Fruit fly (Drosophila melanogaster) whole organism, embryonic: ENCODE measurements around the gene dome.
A peak's percentile ranks its signal among the peaks of the same experiment; 100 is the strongest.

Source experiments
- Aef1 ChIP-seq: fragments of 200-800 bp; sonication (Bioruptor generic); IDR thresholded peaks from 3 replicates; pipeline ENCODE4 v1.3.6; 2022; ENCODE audit warnings: missing biosample characterization, missing genetic modification characterization
- BEAF-32 ChIP-seq: fragments of 200-800 bp; sonication (Bioruptor generic); optimal IDR thresholded peaks from 3 replicates; lab custom pipeline; 2017; ENCODE audit warnings: missing biosample characterization, missing genetic modification characterization, mild to moderate bottlenecking, moderate library complexity, missing genetic modification reagents
- CG10979 ChIP-seq: fragments of 200-800 bp; sonication (Bioruptor generic); optimal IDR thresholded peaks from 2 replicates; lab custom pipeline; 2018; ENCODE audit warnings: missing biosample characterization, mild to moderate bottlenecking, missing genetic modification characterization, moderate library complexity
- CG12219 ChIP-seq: fragments of 200-800 bp; sonication (Bioruptor generic); optimal IDR thresholded peaks from 3 replicates; lab custom pipeline; 2018; ENCODE audit warnings: missing biosample characterization, mild to moderate bottlenecking, missing genetic modification characterization
- CG14050 ChIP-seq: fragments of 200-800 bp; sonication (Bioruptor generic); IDR thresholded peaks from 3 replicates; pipeline ENCODE4 v1.3.6; 2022; ENCODE audit warnings: missing biosample characterization, missing genetic modification characterization
- CG15696 ChIP-seq: fragments of 200-800 bp; sonication (Bioruptor generic); optimal IDR thresholded peaks from 2 replicates; lab custom pipeline; 2019; ENCODE audit warnings: missing biosample characterization, mild to moderate bottlenecking, missing genetic modification characterization, moderate library complexity
- CG1603 ChIP-seq: fragments of 200-800 bp; sonication (Bioruptor generic); optimal IDR thresholded peaks from 2 replicates; lab custom pipeline; 2019; ENCODE audit warnings: missing biosample characterization, mild to moderate bottlenecking, missing genetic modification characterization, moderate library complexity
- CG1832 ChIP-seq: fragments of 200-800 bp; sonication (Bioruptor generic); optimal IDR thresholded peaks from 2 replicates; lab custom pipeline; 2017; ENCODE audit warnings: missing biosample characterization, mild to moderate bottlenecking, missing genetic modification characterization, inconsistent platforms
- CG2120 ChIP-seq: fragments of 200-800 bp; sonication (Bioruptor generic); optimal IDR thresholded peaks from 3 replicates; lab custom pipeline; 2016; ENCODE audit warnings: missing biosample characterization, missing genetic modification characterization
- CG34422 ChIP-seq: fragments of 200-800 bp; sonication (Bioruptor generic); IDR thresholded peaks from 3 replicates; pipeline ENCODE4 v1.3.6; 2022; ENCODE audit warnings: missing biosample characterization, missing genetic modification characterization
- CG3838 ChIP-seq: fragments of 200-800 bp; sonication (Bioruptor generic); optimal IDR thresholded peaks from 3 replicates; lab custom pipeline; 2016; ENCODE audit warnings: missing biosample characterization, missing genetic modification characterization
- CG4360 ChIP-seq: fragments of 200-800 bp; sonication (Bioruptor generic); IDR thresholded peaks from 2 replicates; pipeline ENCODE4 v1.3.6; 2022; ENCODE audit warnings: missing biosample characterization, missing genetic modification characterization
- CG7357 ChIP-seq: fragments of 200-800 bp; sonication (Bioruptor generic); IDR thresholded peaks from 3 replicates; pipeline ENCODE4 v1.3.6; 2022; ENCODE audit warnings: missing biosample characterization, missing genetic modification characterization
- CG7839 ChIP-seq: fragments of 200-800 bp; sonication (Bioruptor generic); optimal IDR thresholded peaks from 3 replicates; lab custom pipeline; 2018; ENCODE audit warnings: missing biosample characterization, mild to moderate bottlenecking, missing genetic modification characterization, moderate library complexity
- CG8478 ChIP-seq: fragments of >200 bp; optimal IDR thresholded peaks from 2 replicates; lab custom pipeline; 2018
- CG9932 ChIP-seq: fragments of 200-800 bp; sonication (Bioruptor generic); IDR thresholded peaks from 2 replicates; pipeline ENCODE4 v1.3.6; 2022; ENCODE audit warnings: missing biosample characterization, missing genetic modification characterization
- Dip3 ChIP-seq: fragments of 200-800 bp; sonication (Bioruptor generic); optimal IDR thresholded peaks from 3 replicates; lab custom pipeline; 2016; ENCODE audit warnings: missing biosample characterization, missing genetic modification characterization
- Ets65A ChIP-seq: fragments of 200-800 bp; sonication (Bioruptor generic); peaks from one replicate; lab custom pipeline; 2016; ENCODE audit warnings: missing biosample characterization, missing genetic modification characterization
- Fer2 ChIP-seq: fragments of 200-800 bp; sonication (Bioruptor generic); optimal IDR thresholded peaks from 2 replicates; lab custom pipeline; 2018; ENCODE audit warnings: missing biosample characterization, mild to moderate bottlenecking, missing genetic modification characterization, moderate library complexity
- H15 ChIP-seq: fragments of 200-800 bp; sonication (Bioruptor generic); IDR thresholded peaks from 3 replicates; pipeline ENCODE4 v1.3.6; 2022; ENCODE audit warnings: missing biosample characterization, missing genetic modification characterization
- Lhr ChIP-seq: fragments of 200-800 bp; sonication (Bioruptor generic); optimal IDR thresholded peaks from 3 replicates; lab custom pipeline; 2017; ENCODE audit warnings: mild to moderate bottlenecking, missing biosample characterization, missing genetic modification reagents, missing genetic modification characterization
- Mrtf ChIP-seq: fragments of 200-800 bp; sonication (Bioruptor generic); IDR thresholded peaks from 3 replicates; pipeline ENCODE4 v1.3.6; 2022; ENCODE audit warnings: missing biosample characterization, missing genetic modification characterization
- NK7.1 ChIP-seq: fragments of 200-800 bp; sonication (Bioruptor generic); optimal IDR thresholded peaks from 3 replicates; lab custom pipeline; 2016; ENCODE audit warnings: missing biosample characterization, missing genetic modification characterization
- Usf ChIP-seq: fragments of 200-800 bp; sonication (Bioruptor generic); optimal IDR thresholded peaks from 2 replicates; lab custom pipeline; 2017; ENCODE audit warnings: missing genotype, missing biosample characterization, missing genetic modification characterization
- ac ChIP-seq: fragments of 200-800 bp; sonication (Bioruptor generic); optimal IDR thresholded peaks from 3 replicates; lab custom pipeline; 2017; ENCODE audit warnings: missing biosample characterization, mild to moderate bottlenecking, missing genetic modification characterization
- bsh ChIP-seq, 2 experiments: fragments of 200-800 bp; sonication (Bioruptor generic); optimal IDR thresholded peaks; 2 replicates each; lab custom pipeline; 2017 to 2018; ENCODE audit warnings: mild to moderate bottlenecking in 2 of 2, missing biosample characterization in 2 of 2, missing genetic modification characterization in 2 of 2, moderate library complexity in 1 of 2
- cato ChIP-seq: fragments of 200-800 bp; sonication (Bioruptor generic); optimal IDR thresholded peaks from 2 replicates; lab custom pipeline; 2016; ENCODE audit warnings: missing biosample characterization, missing genetic modification characterization, borderline replicate concordance
- dm ChIP-seq: fragments of 200-800 bp; sonication (Bioruptor generic); optimal IDR thresholded peaks from 3 replicates; lab custom pipeline; 2016; ENCODE audit warnings: missing biosample characterization, missing genetic modification characterization
- dysf ChIP-seq: fragments of 200-800 bp; sonication (Bioruptor generic); IDR thresholded peaks from 3 replicates; pipeline ENCODE4 v1.3.6; 2022; ENCODE audit warnings: missing biosample characterization, missing genetic modification characterization
- exex ChIP-seq: fragments of 200-800 bp; sonication (Bioruptor generic); optimal IDR thresholded peaks from 4 replicates; lab custom pipeline; 2018; ENCODE audit warnings: missing biosample characterization, mild to moderate bottlenecking, missing genetic modification characterization, moderate library complexity
- grau ChIP-seq: fragments of 200-800 bp; optimal IDR thresholded peaks from 3 replicates; lab custom pipeline; 2019; ENCODE audit warnings: missing biosample characterization, mild to moderate bottlenecking, missing genetic modification characterization, moderate library complexity
- hkb ChIP-seq, 2 experiments: fragments of 200-800 bp in 1 of 2; fragments of >200 bp in 1 of 2; sonication (Bioruptor generic) in 1 of 2; IDR thresholded peaks in 1 of 2; optimal IDR thresholded peaks in 1 of 2; 2 replicates each; pipeline versions ENCODE4 v1.3.6 to Lab custom; 2017 to 2022; ENCODE audit warnings: missing biosample characterization in 1 of 2, missing genetic modification characterization in 1 of 2
- hth ChIP-seq: fragments of >200 bp; optimal IDR thresholded peaks from 2 replicates; lab custom pipeline; 2017; ENCODE audit warnings: inconsistent platforms
- jing ChIP-seq: fragments of 200-800 bp; sonication (Bioruptor generic); optimal IDR thresholded peaks from 2 replicates; lab custom pipeline; 2018; ENCODE audit warnings: missing biosample characterization, mild to moderate bottlenecking, missing genetic modification characterization
- klu ChIP-seq: fragments of 200-800 bp; sonication (Bioruptor generic); IDR thresholded peaks from 2 replicates; pipeline ENCODE4 v1.3.6; 2022; ENCODE audit warnings: missing biosample characterization, missing genetic modification characterization
- lilli ChIP-seq: fragments of 200-800 bp; sonication (Bioruptor generic); optimal IDR thresholded peaks from 3 replicates; lab custom pipeline; 2016; ENCODE audit warnings: missing biosample characterization, missing genetic modification characterization
- luna ChIP-seq: fragments of 200-800 bp; sonication (Bioruptor generic); optimal IDR thresholded peaks from 2 replicates; lab custom pipeline; 2016; ENCODE audit warnings: missing biosample characterization, missing genetic modification characterization
- peb ChIP-seq: fragments of 200-800 bp; sonication (Bioruptor generic); IDR thresholded peaks from 2 replicates; pipeline ENCODE4 v1.3.6; 2022; ENCODE audit warnings: missing biosample characterization, missing genetic modification characterization
- pros ChIP-seq: fragments of 200-800 bp; sonication (Bioruptor generic); optimal IDR thresholded peaks from 3 replicates; lab custom pipeline; 2019; ENCODE audit warnings: missing biosample characterization, mild to moderate bottlenecking, missing genetic modification characterization, moderate library complexity
- psq ChIP-seq: fragments of 200-800 bp; sonication (Bioruptor generic); optimal IDR thresholded peaks from 2 replicates; lab custom pipeline; 2017; ENCODE audit warnings: missing biosample characterization, missing genetic modification characterization
- sc ChIP-seq, 3 experiments: fragments of >200 bp in 2 of 3; fragments of 200-800 bp in 1 of 3; sonication (Bioruptor generic) in 1 of 3; optimal IDR thresholded peaks; 2 replicates in 2 of 3; 3 replicates in 1 of 3; lab custom pipeline; 2017; ENCODE audit warnings: mild to moderate bottlenecking in 1 of 3, missing biosample characterization in 1 of 3, missing genetic modification characterization in 1 of 3, missing genetic modification reagents in 1 of 3
- schlank ChIP-seq: fragments of 200-800 bp; sonication (Bioruptor generic); optimal IDR thresholded peaks from 2 replicates; lab custom pipeline; 2018; ENCODE audit warnings: missing biosample characterization, mild to moderate bottlenecking, missing genetic modification characterization
- so ChIP-seq: fragments of 200-800 bp; sonication (Bioruptor generic); IDR thresholded peaks from 3 replicates; pipeline ENCODE4 v1.3.6; 2022; ENCODE audit warnings: missing biosample characterization, missing genetic modification characterization
- sob ChIP-seq: fragments of 200-800 bp; sonication (Bioruptor generic); IDR thresholded peaks from 2 replicates; pipeline ENCODE4 v1.3.6; 2022; ENCODE audit warnings: missing biosample characterization, missing genetic modification characterization
- sug ChIP-seq: fragments of 200-800 bp; optimal IDR thresholded peaks from 2 replicates; lab custom pipeline; 2019; ENCODE audit warnings: missing biosample characterization, mild to moderate bottlenecking, missing genetic modification characterization, moderate library complexity
- unc-4 ChIP-seq: fragments of 200-800 bp; sonication (Bioruptor generic); IDR thresholded peaks from 2 replicates; pipeline ENCODE4 v1.3.6; 2022; ENCODE audit warnings: missing biosample characterization, missing genetic modification characterization; ENCODE audit not compliant: partially characterized antibody
- zen ChIP-seq: fragments of 200-800 bp; sonication (Bioruptor generic); optimal IDR thresholded peaks from 3 replicates; lab custom pipeline; 2018; ENCODE audit warnings: missing biosample characterization, mild to moderate bottlenecking, missing genetic modification characterization, moderate library complexity

Gene dome

DNA sequence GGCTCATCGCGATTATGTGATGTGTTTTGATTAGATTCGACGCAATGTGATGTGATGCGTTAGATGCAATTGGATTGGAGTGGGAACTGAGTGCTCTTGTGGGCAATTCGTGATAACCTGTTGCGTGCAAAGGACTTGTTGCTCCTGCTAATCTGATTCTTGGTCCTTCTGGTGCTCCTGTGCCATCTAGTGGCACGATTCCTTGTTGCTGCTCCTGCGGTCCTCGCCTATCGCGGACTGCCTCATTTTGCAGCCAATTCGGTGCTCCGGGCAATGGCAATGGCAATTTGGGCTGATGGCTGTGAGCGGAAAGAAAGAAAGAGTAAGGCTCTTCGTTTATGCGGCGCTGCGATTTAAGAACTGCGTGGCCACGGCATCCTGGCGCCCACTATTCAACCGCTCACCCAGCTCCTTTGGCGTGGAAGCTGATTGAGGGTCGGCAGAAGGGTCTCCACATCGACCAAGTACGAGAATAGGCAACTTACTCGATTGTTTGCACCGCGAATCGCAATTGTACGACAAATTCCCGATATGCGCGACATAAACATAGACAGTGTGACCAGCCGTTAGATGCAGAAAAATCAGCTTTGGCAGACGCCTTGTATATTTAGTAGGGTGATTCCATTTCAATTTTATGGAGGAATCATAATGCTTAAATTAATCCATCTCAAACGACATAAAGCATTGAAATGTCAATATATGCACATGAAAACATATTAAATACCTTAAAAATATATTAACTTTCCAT lies 9.8 kb upstream of the dome start, which contains the start of gene Mer (continued):
- peak; percentile 85 for TF ChIP-seq grau (tag; lab: Kevin White, UChicago)
- no peak for TF ChIP-seq unc-4 (GFP tag; lab: Robert Waterston, UW)
- TF ChIP-seq so (GFP tag; lab: Robert Waterston, UW), result peak; percentile 84; the same call in 1 of the 3 replicates
- no peak for TF ChIP-seq jing (GFP tag; lab: Kevin White, UChicago)
- peak; percentile 59 for TF ChIP-seq dm
- TF ChIP-seq Ets65A (GFP tag; lab: Kevin White, UChicago), result peak; percentile 97
- TF ChIP-seq CG1832, result no peak
- peak; percentile 75 for TF ChIP-seq schlank (tag; lab: Kevin White, UChicago)
- TF ChIP-seq CG9932 (GFP tag; lab: Robert Waterston, UW), result peak; percentile 76
- TF ChIP-seq Mrtf (GFP tag; lab: Robert Waterston, UW), result peak; percentile 85
- TF ChIP-seq CG14050 (GFP tag; lab: Robert Waterston, UW), result peak; percentile 80
- peak; percentile 61 for TF ChIP-seq zen
- TF ChIP-seq CG8478, result no peak
- TF ChIP-seq CG7839, result peak; percentile 85
- no peak for TF ChIP-seq exex (tag; lab: Kevin White, UChicago)
- TF ChIP-seq hth (lab: Kevin White, UChicago), result no peak
- TF ChIP-seq Aef1 (GFP tag; lab: Robert Waterston, UW), result peak; percentile 77
- no peak for TF ChIP-seq sc (optimal IDR thresholded peaks at IDR 0.05; lab: Kevin White, UChicago)
- TF ChIP-seq sc (GFP tag; optimal IDR thresholded peaks at IDR 0.05; lab: Kevin White, UChicago), result no peak
- TF ChIP-seq CG1603 (tag; lab: Kevin White, UChicago), result peak; percentile 93
- peak; percentile 69; the same call in 1 of the 3 replicates for TF ChIP-seq CG7357 (GFP tag; lab: Robert Waterston, UW)
- peak; percentile 62 for TF ChIP-seq CG4360 (GFP tag; lab: Robert Waterston, UW)
- TF ChIP-seq CG34422, result peak; percentile 88
- peak; percentile 91 for TF ChIP-seq lilli (GFP tag; lab: Kevin White, UChicago)
- TF ChIP-seq Lhr (GFP tag; lab: Kevin White, UChicago), result peak; percentile 53
- peak; percentile 68 for TF ChIP-seq CG15696 (tag; lab: Kevin White, UChicago)
- peak; percentile 79 for TF ChIP-seq NK7.1 (GFP tag; lab: Kevin White, UChicago)
- TF ChIP-seq luna (GFP tag; lab: Kevin White, UChicago), result peak; percentile 65
- TF ChIP-seq Dip3 (GFP tag; lab: Kevin White, UChicago), result peak; percentile 47
- TF ChIP-seq CG10979 (tag; lab: Kevin White, UChicago), result peak; percentile 84
- TF ChIP-seq peb (GFP tag; lab: Robert Waterston, UW), result peak; percentile 55; the same call in 1 of the 2 replicates
- peak; percentile 86 for TF ChIP-seq sob (GFP tag; lab: Robert Waterston, UW)
- TF ChIP-seq hkb (optimal IDR thresholded peaks at IDR 0.05; lab: Kevin White, UChicago), result no peak
- TF ChIP-seq hkb (GFP tag; IDR thresholded peaks at IDR 0.05; lab: Robert Waterston, UW), result peak; percentile 91
- TF ChIP-seq pros, result no peak
- peak; percentile 44 for TF ChIP-seq psq (GFP tag; lab: Kevin White, UChicago)
- TF ChIP-seq ac (GFP tag; lab: Kevin White, UChicago), result peak; percentile 60
- TF ChIP-seq bsh (GFP tag; optimal IDR thresholded peaks at IDR 0.05; lab: Kevin White, UChicago), result peak; percentile 76 to 82
- no peak for TF ChIP-seq CG3838 (GFP tag; lab: Kevin White, UChicago)
- TF ChIP-seq Fer2 (tag; lab: Kevin White, UChicago), result peak; percentile 35
- peak; percentile 90 for TF ChIP-seq dysf (GFP tag; lab: Robert Waterston, UW)
- peak; percentile 51; the same call in 1 of the 2 replicates for TF ChIP-seq klu (GFP tag; lab: Robert Waterston, UW)
- TF ChIP-seq BEAF-32 (GFP tag; lab: Kevin White, UChicago), result peak; percentile 34
- TF ChIP-seq cato (GFP tag; lab: Kevin White, UChicago), result peak; percentile 29
- TF ChIP-seq CG2120 (GFP tag; lab: Kevin White, UChicago), result peak; percentile 89
- peak; percentile 57 for TF ChIP-seq Usf (GFP tag; lab: Kevin White, UChicago)
- peak; percentile 57; the same call in 1 of the 3 replicates for TF ChIP-seq H15 (GFP tag; lab: Robert Waterston, UW)
- TF ChIP-seq CG12219 (GFP tag; lab: Kevin White, UChicago), result peak; percentile 86
- TF ChIP-seq sug (tag; lab: Kevin White, UChicago), result peak; percentile 70
